Worm (Caenorhabditis elegans) whole organism, late embryonic: ENCODE results near the gene Y102A5C.2.

Experiments used
- F13H6.1 ChIP-seq: sonication (generic microtip); optimal IDR thresholded peaks from 2 replicates; lab custom pipeline; 2016; ENCODE audit warnings: missing genetic modification characterization, missing compliant biosample characterization
- K02D7.2 ChIP-seq: sonication (generic microtip); optimal IDR thresholded peaks from 2 replicates; lab custom pipeline; 2017; ENCODE audit warnings: mild to moderate bottlenecking, missing genetic modification characterization, missing compliant biosample characterization
- ceh-18 ChIP-seq: sonication (generic microtip); optimal IDR thresholded peaks from 2 replicates; lab custom pipeline; 2016; ENCODE audit warnings: missing genetic modification characterization, missing compliant biosample characterization
- ceh-6 ChIP-seq: fragments of 200-800 bp; sonication (Bioruptor generic); optimal IDR thresholded peaks from 2 replicates; lab custom pipeline; 2018; ENCODE audit warnings: mild to moderate bottlenecking, missing genetic modification characterization, missing compliant biosample characterization
- dmd-4 ChIP-seq: sonication (generic microtip); optimal IDR thresholded peaks from 2 replicates; lab custom pipeline; 2016; ENCODE audit warnings: borderline replicate concordance, missing genetic modification characterization, missing compliant biosample characterization
- nhr-232 ChIP-seq: sonication (generic microtip); optimal IDR thresholded peaks from 2 replicates; lab custom pipeline; 2016; ENCODE audit warnings: missing genetic modification characterization, missing compliant biosample characterization
- pag-3 ChIP-seq: sonication (generic microtip); optimal IDR thresholded peaks from 2 replicates; lab custom pipeline; 2016; ENCODE audit warnings: missing compliant biosample characterization, missing genetic modification characterization, borderline replicate concordance
- pha-4 ChIP-seq: fragments of 150-350 bp; optimal IDR thresholded peaks from 2 replicates; lab custom pipeline; 2018; ENCODE audit warnings: missing biosample characterization, missing genetic modification reagents, missing genetic modification characterization
- ttx-3 ChIP-seq: sonication (generic microtip); optimal IDR thresholded peaks from 2 replicates; lab custom pipeline; 2016; ENCODE audit warnings: missing genetic modification reagents, missing genetic modification characterization, missing compliant biosample characterization

ce11 chrV:16904612-16905011, 13.9 kb upstream of the Y102A5C.2 start, which contains the start of gene nhr-262:
- TF ChIP-seq dmd-4 (tag; lab: Kevin White, UChicago), result no peak
- no peak for TF ChIP-seq ttx-3
- no peak for TF ChIP-seq pha-4 (tag; lab: Kevin White, UChicago)
- TF ChIP-seq pag-3 (tag; lab: Kevin White, UChicago), result no peak
- no peak for TF ChIP-seq ceh-6
- no peak for TF ChIP-seq ceh-18 (tag; lab: Kevin White, UChicago)
- TF ChIP-seq F13H6.1 (tag; lab: Kevin White, UChicago), result no peak
- TF ChIP-seq K02D7.2 (tag; lab: Kevin White, UChicago), result no peak
- TF ChIP-seq nhr-232 (tag; lab: Kevin White, UChicago), result no peak
